Worm (Caenorhabditis elegans) whole organism, L1 larva: ENCODE data around the gene T25D1.2.

ENCODE experiments used
- fkh-8 ChIP-seq: sonication (generic microtip); optimal IDR thresholded peaks from 2 replicates; lab custom pipeline; 2016; ENCODE audit warnings: mild to moderate bottlenecking, missing genetic modification characterization, missing compliant biosample characterization
- mep-1 ChIP-seq: fragments of 150-350 bp; optimal IDR thresholded peaks from 2 replicates; lab custom pipeline; 2014; ENCODE audit warnings: missing biosample characterization, missing genetic modification characterization
- nhr-12 ChIP-seq: sonication (generic microtip); optimal IDR thresholded peaks from 2 replicates; lab custom pipeline; 2017; ENCODE audit warnings: missing biosample characterization, missing genetic modification characterization
- unc-62 ChIP-seq: fragments of 150-350 bp; optimal IDR thresholded peaks from 2 replicates; lab custom pipeline; 2014; ENCODE audit warnings: missing biosample characterization, missing genetic modification reagents, missing genetic modification characterization

DNA sequence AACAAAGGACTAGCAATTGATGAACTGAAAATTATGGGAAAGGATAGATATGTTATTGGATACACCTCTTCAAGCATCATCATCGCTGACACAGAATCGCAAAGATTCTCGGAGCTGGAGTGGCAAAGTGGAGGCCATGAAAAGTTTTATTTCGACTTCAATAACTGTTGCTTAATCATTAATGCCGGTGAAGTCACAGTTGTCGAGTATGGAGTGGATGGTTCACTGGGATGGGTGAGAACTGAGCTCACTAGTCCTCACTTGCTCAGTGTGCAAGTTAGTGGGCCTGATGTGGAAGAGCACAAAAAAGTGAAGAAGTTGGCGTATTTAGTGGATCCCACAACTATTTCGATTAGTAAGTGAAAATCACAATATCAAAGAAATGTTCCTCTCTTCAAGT lies 28.5 kb downstream of the T25D1.2 start:
- TF ChIP-seq mep-1 (no peak), unc-62 (GFP tag; lab: Kevin White, UChicago) (no peak), nhr-12 (tag; lab: Kevin White, UChicago) (no peak), fkh-8 (tag; lab: Kevin White, UChicago) (no peak)
